Fruit fly (Drosophila melanogaster) whole organism, embryonic: Measurements from ENCODE around the gene Uro.

ENCODE experiments used
- Aef1 ChIP-seq: fragments of 200-800 bp; sonication (Bioruptor generic); IDR thresholded peaks from 3 replicates; pipeline ENCODE4 v1.3.6; 2022; ENCODE audit warnings: missing biosample characterization, missing genetic modification characterization
- BtbVII ChIP-seq: fragments of 200-800 bp; sonication (Bioruptor generic); optimal IDR thresholded peaks from 3 replicates; lab custom pipeline; 2017; ENCODE audit warnings: missing biosample characterization, mild to moderate bottlenecking, missing genetic modification characterization
- Bteb2 ChIP-seq: fragments of 200-800 bp; sonication (Bioruptor generic); optimal IDR thresholded peaks from 2 replicates; lab custom pipeline; 2016; ENCODE audit warnings: missing biosample characterization, missing genetic modification characterization
- CG10147 ChIP-seq: fragments of 200-800 bp; sonication (Bioruptor generic); optimal IDR thresholded peaks from 2 replicates; lab custom pipeline; 2019; ENCODE audit warnings: missing biosample characterization, mild to moderate bottlenecking, missing genetic modification characterization, moderate library complexity
- CG12104 ChIP-seq: fragments of 200-800 bp; sonication (Bioruptor generic); optimal IDR thresholded peaks from 3 replicates; lab custom pipeline; 2016; ENCODE audit warnings: missing biosample characterization, missing genetic modification characterization
- CG12744 ChIP-seq: fragments of 200-800 bp; sonication (Bioruptor generic); optimal IDR thresholded peaks from 2 replicates; lab custom pipeline; 2016; ENCODE audit warnings: missing biosample characterization, missing genetic modification characterization
- CG12769 ChIP-seq: fragments of 200-800 bp; sonication (Bioruptor generic); optimal IDR thresholded peaks from 2 replicates; lab custom pipeline; 2019; ENCODE audit warnings: missing biosample characterization, mild to moderate bottlenecking, missing genetic modification characterization, moderate library complexity
- CG15011 ChIP-seq: fragments of 200-800 bp; sonication (Bioruptor generic); optimal IDR thresholded peaks from 3 replicates; lab custom pipeline; 2018; ENCODE audit warnings: missing biosample characterization, mild to moderate bottlenecking, missing genetic modification characterization
- CG17612 ChIP-seq: fragments of 200-800 bp; sonication (Bioruptor generic); IDR thresholded peaks from 2 replicates; pipeline ENCODE4 v1.3.6; 2022; ENCODE audit warnings: missing biosample characterization, missing genetic modification characterization
- CG2116 ChIP-seq: fragments of 200-800 bp; sonication (Bioruptor generic); optimal IDR thresholded peaks from 3 replicates; lab custom pipeline; 2018; ENCODE audit warnings: missing biosample characterization, mild to moderate bottlenecking, missing genetic modification characterization
- CG2712 ChIP-seq: fragments of 200-800 bp; optimal IDR thresholded peaks from 3 replicates; lab custom pipeline; 2019; ENCODE audit warnings: missing biosample characterization, mild to moderate bottlenecking, missing genetic modification characterization, moderate library complexity
- CG2889 ChIP-seq: fragments of 200-800 bp; sonication (Bioruptor generic); IDR thresholded peaks from 3 replicates; pipeline ENCODE4 v1.3.6; 2022; ENCODE audit warnings: missing biosample characterization, missing genetic modification characterization
- CG42726 ChIP-seq: fragments of 200-800 bp; sonication (Bioruptor generic); IDR thresholded peaks from 2 replicates; pipeline ENCODE4 v1.3.6; 2022; ENCODE audit warnings: missing biosample characterization, missing genetic modification characterization; ENCODE audit not compliant: partially characterized antibody
- CG6654 ChIP-seq: fragments of 200-800 bp; sonication (Bioruptor generic); optimal IDR thresholded peaks from 2 replicates; lab custom pipeline; 2017; ENCODE audit warnings: missing biosample characterization, mild to moderate bottlenecking, missing genetic modification characterization
- Camta ChIP-seq: fragments of 200-800 bp; sonication (Bioruptor generic); optimal IDR thresholded peaks from 2 replicates; lab custom pipeline; 2016; ENCODE audit warnings: missing biosample characterization, missing genetic modification characterization
- CrebB ChIP-seq: fragments of 200-800 bp; sonication (Bioruptor generic); optimal IDR thresholded peaks from 3 replicates; lab custom pipeline; 2018; ENCODE audit warnings: missing biosample characterization, mild to moderate bottlenecking, missing genetic modification characterization
- D ChIP-seq, 2 experiments: fragments of 200-800 bp in 1 of 2; fragments of >200 bp in 1 of 2; sonication (Bioruptor generic) in 1 of 2; optimal IDR thresholded peaks; 2 replicates in 1 of 2; 3 replicates in 1 of 2; lab custom pipeline; 2017; ENCODE audit warnings: mild to moderate bottlenecking in 1 of 2, missing biosample characterization in 1 of 2, missing genetic modification characterization in 1 of 2, missing genetic modification reagents in 1 of 2
- Deaf1 ChIP-seq: fragments of 200-800 bp; optimal IDR thresholded peaks from 3 replicates; lab custom pipeline; 2019; ENCODE audit warnings: missing biosample characterization, mild to moderate bottlenecking, missing genetic modification characterization, moderate library complexity
- Hmx ChIP-seq: fragments of 200-800 bp; sonication (Bioruptor generic); optimal IDR thresholded peaks from 2 replicates; lab custom pipeline; 2016; ENCODE audit warnings: missing biosample characterization, missing genetic modification characterization
- Hr39 ChIP-seq: fragments of >200 bp; optimal IDR thresholded peaks from 2 replicates; lab custom pipeline; 2017
- Hsf ChIP-seq: fragments of 200-800 bp; sonication (Bioruptor generic); optimal IDR thresholded peaks from 3 replicates; lab custom pipeline; 2016; ENCODE audit warnings: missing biosample characterization, missing genetic modification characterization
- Lim3 ChIP-seq: fragments of 200-800 bp; sonication (Bioruptor generic); IDR thresholded peaks from 2 replicates; pipeline ENCODE4 v1.3.6; 2022; ENCODE audit warnings: missing biosample characterization, missing genetic modification characterization
- Taf1 ChIP-seq: fragments of 200-800 bp; sonication (Bioruptor generic); IDR thresholded peaks from 2 replicates; pipeline ENCODE4 v1.3.6; 2022; ENCODE audit warnings: missing biosample characterization, missing genetic modification characterization
- ab ChIP-seq: fragments of 200-800 bp; sonication (Bioruptor generic); optimal IDR thresholded peaks from 2 replicates; lab custom pipeline; 2016; ENCODE audit warnings: missing biosample characterization, missing genetic modification characterization
- aop ChIP-seq: fragments of 200-800 bp; sonication (Bioruptor generic); IDR thresholded peaks from 2 replicates; pipeline ENCODE4 v1.3.6; 2022; ENCODE audit warnings: missing biosample characterization, missing genetic modification characterization
- ap ChIP-seq: fragments of 200-800 bp; sonication (Bioruptor generic); IDR thresholded peaks from 2 replicates; pipeline ENCODE4 v1.3.6; 2022; ENCODE audit warnings: missing biosample characterization, missing genetic modification characterization
- bbx ChIP-seq: fragments of 200-800 bp; sonication (Bioruptor generic); IDR thresholded peaks from 2 replicates; pipeline ENCODE4 v1.3.6; 2022; ENCODE audit warnings: missing biosample characterization, missing genetic modification characterization; ENCODE audit not compliant: partially characterized antibody
- chm ChIP-seq: fragments of 200-800 bp; sonication (Bioruptor generic); IDR thresholded peaks from 2 replicates; pipeline ENCODE4 v1.3.6; 2022; ENCODE audit warnings: missing biosample characterization, missing genetic modification characterization
- dan ChIP-seq: fragments of 200-800 bp; sonication (Bioruptor generic); IDR thresholded peaks from 2 replicates; pipeline ENCODE4 v1.3.6; 2022; ENCODE audit warnings: missing biosample characterization, missing genetic modification characterization
- dm ChIP-seq: fragments of 200-800 bp; sonication (Bioruptor generic); optimal IDR thresholded peaks from 3 replicates; lab custom pipeline; 2016; ENCODE audit warnings: missing biosample characterization, missing genetic modification characterization
- en ChIP-seq: fragments of 200-800 bp; sonication (Bioruptor generic); optimal IDR thresholded peaks from 2 replicates; lab custom pipeline; 2016; ENCODE audit warnings: missing biosample characterization, missing genetic modification characterization
- esg ChIP-seq: fragments of 200-800 bp; sonication (Bioruptor generic); conservative IDR thresholded peaks from 2 replicates; pipeline ENCODE4 v1.3.6; 2022; ENCODE audit warnings: missing biosample characterization, missing genetic modification characterization
- eve ChIP-seq, 2 experiments: fragments of >200 bp; optimal IDR thresholded peaks; 2 replicates each; lab custom pipeline; 2017; ENCODE audit warnings: missing biosample characterization in 2 of 2, missing genetic modification characterization in 2 of 2
- fd3F ChIP-seq: fragments of 200-800 bp; sonication (Bioruptor generic); optimal IDR thresholded peaks from 2 replicates; lab custom pipeline; 2018; ENCODE audit warnings: missing biosample characterization, mild to moderate bottlenecking, missing genetic modification characterization, moderate library complexity
- insv ChIP-seq, 2 experiments: fragments of 200-800 bp; sonication (Bioruptor generic); optimal IDR thresholded peaks; 3 replicates each; lab custom pipeline; 2016 to 2018; ENCODE audit warnings: missing biosample characterization in 2 of 2, missing genetic modification characterization in 2 of 2
- jing ChIP-seq: fragments of 200-800 bp; sonication (Bioruptor generic); optimal IDR thresholded peaks from 2 replicates; lab custom pipeline; 2018; ENCODE audit warnings: missing biosample characterization, mild to moderate bottlenecking, missing genetic modification characterization
- lmd ChIP-seq: fragments of 200-800 bp; sonication (Bioruptor generic); IDR thresholded peaks from 2 replicates; pipeline ENCODE4 v1.3.6; 2022; ENCODE audit warnings: missing biosample characterization, missing genetic modification characterization
- nmo ChIP-seq: fragments of 200-800 bp; sonication (Bioruptor generic); optimal IDR thresholded peaks from 2 replicates; lab custom pipeline; 2018; ENCODE audit warnings: missing biosample characterization, mild to moderate bottlenecking, missing genetic modification characterization, moderate library complexity
- phol ChIP-seq: fragments of 200-800 bp; sonication (Bioruptor generic); optimal IDR thresholded peaks from 3 replicates; lab custom pipeline; 2018; ENCODE audit warnings: missing biosample characterization, mild to moderate bottlenecking, missing genetic modification characterization, moderate library complexity
- pzg ChIP-seq: fragments of 200-800 bp; sonication (Bioruptor generic); optimal IDR thresholded peaks from 3 replicates; lab custom pipeline; 2018; ENCODE audit warnings: missing biosample characterization, mild to moderate bottlenecking, missing genetic modification characterization, moderate library complexity
- ranshi ChIP-seq: fragments of 200-800 bp; sonication (Bioruptor generic); IDR thresholded peaks from 2 replicates; pipeline ENCODE4 v1.3.6; 2022; ENCODE audit warnings: missing biosample characterization, missing genetic modification characterization
- run ChIP-seq: fragments of 200-800 bp; sonication (Bioruptor generic); optimal IDR thresholded peaks from 3 replicates; lab custom pipeline; 2018; ENCODE audit warnings: missing biosample characterization, mild to moderate bottlenecking, missing genetic modification characterization
- sc ChIP-seq, 3 experiments: fragments of >200 bp in 2 of 3; fragments of 200-800 bp in 1 of 3; sonication (Bioruptor generic) in 1 of 3; optimal IDR thresholded peaks; 2 replicates in 2 of 3; 3 replicates in 1 of 3; lab custom pipeline; 2017; ENCODE audit warnings: mild to moderate bottlenecking in 1 of 3, missing biosample characterization in 1 of 3, missing genetic modification characterization in 1 of 3, missing genetic modification reagents in 1 of 3
- slou ChIP-seq: fragments of 200-800 bp; sonication (Bioruptor generic); optimal IDR thresholded peaks from 3 replicates; lab custom pipeline; 2016; ENCODE audit warnings: missing biosample characterization, missing genetic modification characterization
- sob ChIP-seq: fragments of 200-800 bp; sonication (Bioruptor generic); IDR thresholded peaks from 2 replicates; pipeline ENCODE4 v1.3.6; 2022; ENCODE audit warnings: missing biosample characterization, missing genetic modification characterization
- sqz ChIP-seq: fragments of 200-800 bp; sonication (Bioruptor generic); optimal IDR thresholded peaks from 3 replicates; lab custom pipeline; 2018; ENCODE audit warnings: missing biosample characterization, mild to moderate bottlenecking, missing genetic modification characterization
- tup ChIP-seq: fragments of 200-800 bp; sonication (Bioruptor generic); optimal IDR thresholded peaks from 2 replicates; lab custom pipeline; 2016; ENCODE audit warnings: missing biosample characterization, mild to moderate bottlenecking, missing genetic modification characterization, moderate library complexity

The Uro gene

DNA sequence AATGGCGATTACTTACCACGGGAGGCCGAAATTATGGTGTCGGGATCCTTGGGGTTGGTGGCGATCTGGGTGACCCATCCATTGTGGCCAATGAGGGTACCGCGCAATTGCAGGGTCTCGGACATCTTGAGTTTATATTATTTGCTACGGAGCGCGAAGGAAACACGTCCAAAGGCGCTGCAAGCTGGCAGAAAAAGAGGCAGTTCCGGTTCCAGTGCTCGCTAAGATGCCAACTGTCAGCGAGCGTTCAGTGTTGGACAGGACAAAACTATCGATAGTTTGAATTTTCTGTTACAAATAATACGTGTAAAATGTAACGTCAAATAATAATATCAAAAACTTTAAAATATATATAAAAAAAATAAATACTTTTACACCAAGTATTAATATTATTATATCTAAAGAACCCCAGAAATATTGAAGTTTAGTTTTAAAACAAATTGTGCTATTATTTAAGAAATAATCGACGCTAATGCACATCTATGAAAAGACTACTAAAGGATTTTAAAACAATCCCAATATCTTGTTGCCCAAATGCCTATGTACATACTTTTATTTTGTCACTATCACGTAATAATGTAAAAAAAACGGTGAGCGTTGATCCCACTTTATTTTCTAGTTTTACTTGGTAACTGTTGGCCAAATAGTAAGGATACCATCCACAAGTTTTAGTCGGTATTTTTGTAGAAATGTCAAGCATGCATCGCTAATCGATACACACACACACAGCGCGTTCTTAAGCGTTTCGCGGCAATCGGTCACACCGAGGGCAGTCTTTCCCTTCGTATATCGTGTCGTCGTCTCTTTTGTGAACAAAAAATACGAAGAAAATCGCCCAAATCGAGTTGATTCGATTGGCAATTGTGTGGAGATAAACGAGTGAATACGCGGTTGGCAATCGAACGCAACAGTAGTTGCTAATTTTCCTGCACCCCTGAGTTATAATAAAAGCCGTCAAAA, 47.4 kb downstream of the Uro start, which contains the start of the genes Rack1 and mts (continued):
- TF ChIP-seq CG2712 (tag; lab: Kevin White, UChicago): peak; percentile 71
- TF ChIP-seq CrebB (tag; lab: Kevin White, UChicago): peak; percentile 88
- TF ChIP-seq lmd (GFP tag; lab: Robert Waterston, UW): peak; percentile 60
- peak; percentile 46 for TF ChIP-seq ab (GFP tag; lab: Kevin White, UChicago)
- TF ChIP-seq CG2889 (GFP tag; lab: Robert Waterston, UW): 0 out of 3 replicates have a peak, but pooled peaks have one; percentile 11
- TF ChIP-seq aop (GFP tag; lab: Robert Waterston, UW): 0 out of 2 replicates have a peak, but pooled peaks have one; percentile 11
- peak; percentile 91 for TF ChIP-seq BtbVII (GFP tag; lab: Kevin White, UChicago)
- TF ChIP-seq Camta: peak; percentile 83
- no peak for TF ChIP-seq eve (GFP tag; optimal IDR thresholded peaks at IDR 0.05; lab: Kevin White, UChicago)
- TF ChIP-seq ranshi (GFP tag; lab: Robert Waterston, UW): peak; percentile 87
- no peak for TF ChIP-seq Deaf1 (tag; lab: Kevin White, UChicago)
- TF ChIP-seq jing (GFP tag; lab: Kevin White, UChicago): peak; percentile 40
- TF ChIP-seq CG10147 (GFP tag; lab: Kevin White, UChicago): peak; percentile 60
- TF ChIP-seq Lim3 (GFP tag; lab: Robert Waterston, UW): no peak
- peak; percentile 92 for TF ChIP-seq chm
- peak; percentile 57 for TF ChIP-seq run (tag; lab: Kevin White, UChicago)
- TF ChIP-seq slou (GFP tag; lab: Kevin White, UChicago): peak; percentile 81
- peak; percentile 80 for TF ChIP-seq CG15011 (GFP tag; lab: Kevin White, UChicago)
- TF ChIP-seq CG12104 (GFP tag; lab: Kevin White, UChicago): peak; percentile 79
- peak; percentile 77 for TF ChIP-seq CG12769 (tag; lab: Kevin White, UChicago)
- no peak for TF ChIP-seq Hmx (GFP tag; lab: Kevin White, UChicago)
- peak; percentile 75 for TF ChIP-seq CG42726 (GFP tag; lab: Robert Waterston, UW)
- TF ChIP-seq sc (optimal IDR thresholded peaks at IDR 0.05; lab: Kevin White, UChicago): no peak
- peak; percentile 82 for TF ChIP-seq sc (GFP tag; optimal IDR thresholded peaks at IDR 0.05; lab: Kevin White, UChicago)
- peak; percentile 82 for TF ChIP-seq pzg (GFP tag; lab: Kevin White, UChicago)
- TF ChIP-seq bbx (GFP tag; lab: Robert Waterston, UW): peak; percentile 70
- TF ChIP-seq sob (GFP tag; lab: Robert Waterston, UW): peak; percentile 94
- peak; percentile 56 for TF ChIP-seq nmo (GFP tag; lab: Kevin White, UChicago)
- TF ChIP-seq dm: peak; percentile 92
- no peak for TF ChIP-seq esg (GFP tag; lab: Robert Waterston, UW)
- no peak for TF ChIP-seq dan
- peak; percentile 76 for TF ChIP-seq fd3F (GFP tag; lab: Kevin White, UChicago)
- TF ChIP-seq tup: peak; percentile 64
- peak; percentile 69; the same call in 1 of the 2 replicates for TF ChIP-seq CG17612
- TF ChIP-seq Taf1: 0 out of 2 replicates have a peak, but pooled peaks have one; percentile 43
- peak; percentile 60 for TF ChIP-seq CG6654
- peak in 1 of 2 experiments; percentile 69 for TF ChIP-seq insv (GFP tag; optimal IDR thresholded peaks at IDR 0.05; lab: Kevin White, UChicago)
- no peak for TF ChIP-seq Hr39 (lab: Kevin White, UChicago)
- TF ChIP-seq Aef1 (GFP tag; lab: Robert Waterston, UW): peak; percentile 64
- TF ChIP-seq CG12744 (GFP tag; lab: Kevin White, UChicago): peak; percentile 48
- TF ChIP-seq ap (GFP tag; lab: Robert Waterston, UW): peak; percentile 74; the same call in 1 of the 2 replicates
- TF ChIP-seq D (optimal IDR thresholded peaks at IDR 0.05; lab: Kevin White, UChicago): no peak
- peak; percentile 74 for TF ChIP-seq D (GFP tag; optimal IDR thresholded peaks at IDR 0.05; lab: Kevin White, UChicago)
- TF ChIP-seq sqz: peak; percentile 90
- TF ChIP-seq Bteb2: peak; percentile 69
- TF ChIP-seq CG2116 (GFP tag; lab: Kevin White, UChicago): peak; percentile 51
- peak; percentile 75 for TF ChIP-seq en
- peak; percentile 77 for TF ChIP-seq phol
- peak; percentile 74 for TF ChIP-seq Hsf
